Worm (Caenorhabditis elegans): Measurements from ENCODE around the gene rps-27.

DNA sequence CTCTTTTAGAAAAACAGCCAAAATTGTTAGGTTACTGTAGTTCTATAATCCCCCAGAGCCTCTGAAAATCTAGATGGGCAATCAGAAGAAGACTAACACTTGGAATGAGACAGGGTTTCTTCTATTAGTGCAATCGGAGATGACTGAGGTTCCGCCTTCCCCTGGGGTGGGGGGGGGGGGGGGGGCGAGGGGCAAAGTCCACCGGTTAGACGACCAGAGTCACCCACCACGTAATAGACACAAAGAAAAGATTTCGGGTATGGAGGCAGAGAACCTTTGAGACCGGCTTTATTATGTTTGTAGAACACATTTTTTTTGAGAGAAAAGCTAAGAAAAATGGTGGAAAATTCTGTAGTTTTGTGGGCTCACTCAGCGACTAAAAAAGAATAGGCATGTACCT is 48.3 kb upstream of the rps-27 start:
- no peak for TF ChIP-seq dao-5 (tag; optimal IDR thresholded peaks at IDR 0.05)
- no peak for TF ChIP-seq him-1 (tag; optimal IDR thresholded peaks at IDR 0.05)

Measured in whole organism, L4/young adult.